Worm (Caenorhabditis elegans): ENCODE data around the gene lact-6.

The lact-6 gene

ce11 chrIV:17431287-17431686 is at the start of gene lact-6:
TSS of gene lact-6 (minus strand) at chrIV:17431387.
- TF ChIP-seq mec-3 (tag; optimal IDR thresholded peaks at IDR 0.05; ENCODE audit: borderline replicate concordance) (no peak), ceh-19 (GFP tag; optimal IDR thresholded peaks at IDR 0.05) (no peak), ets-4 (tag; optimal IDR thresholded peaks at IDR 0.05) (no peak), ceh-2 (tag; optimal IDR thresholded peaks at IDR 0.05) (no peak), unc-55 (GFP tag; optimal IDR thresholded peaks at IDR 0.05) (no peak), tbx-2 (tag; optimal IDR thresholded peaks at IDR 0.05) (no peak), pag-3 (tag; optimal IDR thresholded peaks at IDR 0.05; ENCODE audit: borderline replicate concordance) (no peak), sox-2 (GFP tag; IDR thresholded peaks at IDR 0.05) (no peak), tbx-7 (tag; optimal IDR thresholded peaks at IDR 0.05) (no peak), nhr-11 (tag; optimal IDR thresholded peaks at IDR 0.05) (no peak), ceh-6 (GFP tag; optimal IDR thresholded peaks at IDR 0.05) (no peak), hlh-13 (GFP tag; optimal IDR thresholded peaks at IDR 0.05) (no peak), hlh-15 (tag; optimal IDR thresholded peaks at IDR 0.05) (no peak), ceh-48 (tag; optimal IDR thresholded peaks at IDR 0.05) (no peak), npax-4 (tag; optimal IDR thresholded peaks at IDR 0.05) (no peak), elt-2 (tag; optimal IDR thresholded peaks at IDR 0.05) (no peak), hlh-8 (tag; optimal IDR thresholded peaks at IDR 0.05) (no peak)

- TF ChIP-seq unc-3 (GFP tag; conservative IDR thresholded peaks at IDR 0.05) (no peak), unc-3 (tag; optimal IDR thresholded peaks at IDR 0.05) (no peak), T23F11.4 (GFP tag; optimal IDR thresholded peaks at IDR 0.05) (no peak), ceh-34 (tag; optimal IDR thresholded peaks at IDR 0.05) (no peak), dmd-4 (tag; optimal IDR thresholded peaks at IDR 0.05; ENCODE audit: borderline replicate concordance) (no peak), pros-1 (tag; optimal IDR thresholded peaks at IDR 0.05) (no peak), ref-2 (tag; optimal IDR thresholded peaks at IDR 0.05) (no peak)
Observed at ce11 chrIV:17475743-17476142, 44.6 kb upstream of the lact-6 start, which contains the start of gene grl-24. TSS of gene grl-24 (minus strand) at chrIV:17475843.

- TF ChIP-seq pros-1 (tag; optimal IDR thresholded peaks at IDR 0.05): no peak
- TF ChIP-seq lin-11 (tag; optimal IDR thresholded peaks at IDR 0.05): no peak
- TF ChIP-seq hlh-6 (tag; optimal IDR thresholded peaks at IDR 0.05): no peak
- TF ChIP-seq F13H6.1 (tag; optimal IDR thresholded peaks at IDR 0.05): no peak
- no peak for TF ChIP-seq Y22D7AL.16 (tag; optimal IDR thresholded peaks at IDR 0.05)
- no peak for TF ChIP-seq pax-1 (tag; optimal IDR thresholded peaks at IDR 0.05)
- no peak for TF ChIP-seq tbx-7 (tag; optimal IDR thresholded peaks at IDR 0.05)
- TF ChIP-seq unc-3 (GFP tag; conservative IDR thresholded peaks at IDR 0.05): no peak
- TF ChIP-seq unc-3 (tag; optimal IDR thresholded peaks at IDR 0.05): no peak
- TF ChIP-seq ceh-14 (tag; optimal IDR thresholded peaks at IDR 0.05): no peak
Observed at ce11 chrIV:17475242-17475641, 44.1 kb upstream of the lact-6 start, which contains the start of gene F11E6.9. TSS of gene F11E6.9 (minus strand) at chrIV:17475342.

ce11 chrIV:17474047-17474446 is 42.9 kb upstream of the lact-6 start:
- TF ChIP-seq ceh-2 (tag; optimal IDR thresholded peaks at IDR 0.05): no peak
- no peak for TF ChIP-seq K02D7.2 (tag; optimal IDR thresholded peaks at IDR 0.05)
- no peak for TF ChIP-seq zip-5 (tag; optimal IDR thresholded peaks at IDR 0.05)
- no peak for TF ChIP-seq dmd-4 (tag; optimal IDR thresholded peaks at IDR 0.05; ENCODE audit: borderline replicate concordance)
- TF ChIP-seq hlh-6 (tag; optimal IDR thresholded peaks at IDR 0.05): no peak
- no peak for TF ChIP-seq fax-1 (tag; optimal IDR thresholded peaks at IDR 0.05)
- TF ChIP-seq syd-9 (tag; optimal IDR thresholded peaks at IDR 0.05): no peak
- TF ChIP-seq ceh-22 (tag; optimal IDR thresholded peaks at IDR 0.05): no peak
- TF ChIP-seq gmeb-2 (tag; optimal IDR thresholded peaks at IDR 0.05): no peak
- no peak for TF ChIP-seq ceh-9 (tag; optimal IDR thresholded peaks at IDR 0.05)
- no peak for TF ChIP-seq T23F11.4 (GFP tag; optimal IDR thresholded peaks at IDR 0.05)
- TF ChIP-seq lin-11 (tag; optimal IDR thresholded peaks at IDR 0.05): no peak
- TF ChIP-seq hlh-13 (GFP tag; optimal IDR thresholded peaks at IDR 0.05): no peak
- TF ChIP-seq hlh-8 (tag; optimal IDR thresholded peaks at IDR 0.05): no peak
- TF ChIP-seq odd-2 (tag; optimal IDR thresholded peaks at IDR 0.05): no peak
- no peak for TF ChIP-seq pha-4 (tag; optimal IDR thresholded peaks at IDR 0.05)
- TF ChIP-seq elt-2 (tag; optimal IDR thresholded peaks at IDR 0.05): no peak
- no peak for TF ChIP-seq rnt-1 (tag; optimal IDR thresholded peaks at IDR 0.05)
- no peak for TF ChIP-seq pqm-1 (tag; optimal IDR thresholded peaks at IDR 0.05)

Measured in whole organism, late embryonic.